Fruit fly (Drosophila melanogaster): Measurements from ENCODE around the gene CG12947.

dm6 chr3R:9733150-9733549 lies 46.7 kb upstream of the CG12947 start, which contains the start of gene alphaTub85E:
- TF ChIP-seq ttk (optimal IDR thresholded peaks at IDR 0.05) (no peak), Myc (optimal IDR thresholded peaks at IDR 0.05) (no peak)
